Worm (Caenorhabditis elegans) whole organism, L2 larva: ENCODE measurements around the gene F46F2.5.

Experiments used
- ceh-16 ChIP-seq: fragments of 150-350 bp; optimal IDR thresholded peaks from 2 replicates; lab custom pipeline; 2014; ENCODE audit warnings: missing biosample characterization, missing genetic modification characterization
- elt-1 ChIP-seq: fragments of 150-350 bp; optimal IDR thresholded peaks from 2 replicates; lab custom pipeline; 2014; ENCODE audit warnings: missing biosample characterization, missing genetic modification characterization
- lin-11 ChIP-seq: fragments of 150-350 bp; sonication (generic microtip); optimal IDR thresholded peaks from 2 replicates; lab custom pipeline; 2014; ENCODE audit warnings: missing biosample characterization, missing genetic modification characterization, inconsistent platforms, mixed read lengths
- lin-13 ChIP-seq: fragments of 150-350 bp; optimal IDR thresholded peaks from 2 replicates; lab custom pipeline; 2014; ENCODE audit warnings: missing biosample characterization, missing genetic modification reagents, missing genetic modification characterization
- lsy-2 ChIP-seq, 2 experiments: fragments of 150-350 bp in 1 of 2; sonication (generic microtip) in 1 of 2; optimal IDR thresholded peaks; 2 replicates each; lab custom pipeline; 2014 to 2017; ENCODE audit warnings: missing biosample characterization in 2 of 2, missing genetic modification characterization in 2 of 2
- mab-5 ChIP-seq: fragments of 150-350 bp; optimal IDR thresholded peaks from 2 replicates; lab custom pipeline; 2014; ENCODE audit warnings: missing biosample characterization, missing genetic modification characterization
- mbf-1 ChIP-seq: sonication (generic microtip); optimal IDR thresholded peaks from 2 replicates; lab custom pipeline; 2017; ENCODE audit warnings: missing biosample characterization, missing genetic modification characterization
- nhr-129 ChIP-seq: fragments of 150-350 bp; optimal IDR thresholded peaks from 2 replicates; lab custom pipeline; 2014; ENCODE audit warnings: missing biosample characterization, missing genetic modification characterization
- nhr-25 ChIP-seq: fragments of 150-350 bp; sonication (generic microtip); optimal IDR thresholded peaks from 3 replicates; lab custom pipeline; 2014; ENCODE audit warnings: missing biosample characterization, missing genetic modification characterization
- unc-55 ChIP-seq: fragments of 150-350 bp; sonication (generic microtip); optimal IDR thresholded peaks from 3 replicates; lab custom pipeline; 2014; ENCODE audit warnings: missing biosample characterization, missing genetic modification reagents, missing genetic modification characterization
- ztf-11 ChIP-seq: sonication (generic microtip); optimal IDR thresholded peaks from 2 replicates; lab custom pipeline; 2017; ENCODE audit warnings: missing biosample characterization, missing genetic modification characterization
- ztf-4 ChIP-seq: fragments of 150-350 bp; optimal IDR thresholded peaks from 2 replicates; lab custom pipeline; 2014; ENCODE audit warnings: missing biosample characterization, missing genetic modification characterization

F46F2.5 gene

ce11 chrX:15312681-15313080 is 50.2 kb downstream of the F46F2.5 start:
- TF ChIP-seq ceh-16 (peak; percentile 17), nhr-25 (peak; percentile 35), lin-13 (GFP tag; lab: Kevin White, UChicago) (no peak), nhr-129 (no peak), mbf-1 (tag; lab: Kevin White, UChicago) (no peak), ztf-11 (tag; lab: Kevin White, UChicago) (no peak), elt-1 (tag; lab: Kevin White, UChicago) (no peak), ztf-4 (tag; lab: Kevin White, UChicago) (no peak), unc-55 (GFP tag; lab: Kevin White, UChicago) (no peak), lsy-2 (tag; optimal IDR thresholded peaks at IDR 0.05; lab: Kevin White, UChicago) (no peak), lin-11 (tag; lab: Kevin White, UChicago) (no peak), mab-5 (tag; lab: Kevin White, UChicago) (no peak)

- no peak for TF ChIP-seq mab-5 (tag; lab: Kevin White, UChicago)
These were observed 54.6 kb downstream of the F46F2.5 start, which contains the start of gene glb-28 for ce11 chrX:15317146-15317545. Gene glb-28, minus strand, starts transcription at chrX:15317246.
